Fruit fly (Drosophila melanogaster) whole organism: Measurements from ENCODE around the gene sti.

Experiments used
- CG8478 ChIP-seq: fragments of >200 bp; optimal IDR thresholded peaks from 2 replicates; lab custom pipeline; 2018; ENCODE audit warnings: inconsistent platforms
- Dll ChIP-seq: fragments of >200 bp; optimal IDR thresholded peaks from 2 replicates; lab custom pipeline; 2017
- EcR ChIP-seq, 2 experiments: fragments of >200 bp; optimal IDR thresholded peaks; 2 replicates each; lab custom pipeline; 2017; ENCODE audit warnings: missing biosample characterization in 2 of 2, missing genetic modification characterization in 2 of 2, missing genetic modification reagents in 2 of 2
- pan ChIP-seq: fragments of >200 bp; optimal IDR thresholded peaks from 2 replicates; lab custom pipeline; 2017
- psq ChIP-seq: fragments of >200 bp; optimal IDR thresholded peaks from 2 replicates; lab custom pipeline; 2017
- usp ChIP-seq: fragments of >200 bp; optimal IDR thresholded peaks from 2 replicates; lab custom pipeline; 2017; ENCODE audit warnings: missing biosample characterization, missing genetic modification characterization, mixed read lengths

sti gene

dm6 chr3L:12478229-12478628 is 36.4 kb downstream of the sti start:
- TF ChIP-seq pan (lab: Kevin White, UChicago), result no peak
- TF ChIP-seq EcR (GFP tag; optimal IDR thresholded peaks at IDR 0.05; lab: Kevin White, UChicago), result no peak
- no peak for TF ChIP-seq psq (lab: Kevin White, UChicago)
- no peak for TF ChIP-seq usp (GFP tag; lab: Kevin White, UChicago)
- no peak for TF ChIP-seq Dll
- no peak for TF ChIP-seq CG8478 (lab: Kevin White, UChicago)

dm6 chr3L:12471471-12471978 is 43.1 kb downstream of the sti start, which contains the start of gene CG10616:
TSS of gene CG10616 (plus strand) at chr3L:12471728.
- TF ChIP-seq pan (lab: Kevin White, UChicago) (no peak), psq (lab: Kevin White, UChicago) (peak; percentile 51)

- TF ChIP-seq psq (lab: Kevin White, UChicago) (no peak), CG8478 (lab: Kevin White, UChicago) (no peak), Dll (no peak), EcR (GFP tag; optimal IDR thresholded peaks at IDR 0.05; lab: Kevin White, UChicago) (no peak), usp (GFP tag; lab: Kevin White, UChicago) (no peak), pan (lab: Kevin White, UChicago) (no peak)
Measured at dm6 chr3L:12470509-12470908, 44.1 kb downstream of the sti start.

dm6 chr3L:12469684-12470083 is 44.9 kb downstream of the sti start, which contains the start of gene CG32102:
TSS of gene CG32102 (minus strand) at chr3L:12469784.
- TF ChIP-seq Dll (no peak), pan (lab: Kevin White, UChicago) (no peak), psq (lab: Kevin White, UChicago) (no peak), EcR (GFP tag; optimal IDR thresholded peaks at IDR 0.05; lab: Kevin White, UChicago) (no peak), CG8478 (lab: Kevin White, UChicago) (no peak), usp (GFP tag; lab: Kevin White, UChicago) (no peak)

DNA sequence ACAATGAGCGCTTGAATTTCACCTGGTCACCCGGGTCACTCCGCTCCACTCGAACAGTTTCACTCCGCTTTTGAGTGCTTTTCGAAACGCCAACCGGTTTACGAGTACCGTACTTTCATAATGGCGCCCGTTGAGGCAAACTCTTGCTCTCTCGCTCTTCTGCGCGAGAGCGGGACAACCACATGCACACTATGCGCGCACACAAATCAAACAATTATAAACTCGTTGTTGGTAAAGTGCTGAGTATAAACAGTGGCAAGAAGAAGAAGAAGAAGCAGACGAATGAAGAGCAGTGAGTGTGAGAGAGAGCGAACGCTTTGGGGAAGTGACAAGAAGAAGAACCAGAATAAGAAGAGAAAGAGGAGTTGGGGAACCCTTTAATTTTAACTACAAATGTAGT is 46.6 kb downstream of the sti start, which contains the start of gene eyg:
Gene eyg (minus strand): TSS at position 6 of the 400 bp plus-strand sequence.
- TF ChIP-seq Dll, result peak; percentile 34
- TF ChIP-seq CG8478 (lab: Kevin White, UChicago), result peak; percentile 94
- TF ChIP-seq pan (lab: Kevin White, UChicago), result no peak
- TF ChIP-seq psq (lab: Kevin White, UChicago), result no peak

dm6 chr3L:12465229-12465628 is 49.4 kb downstream of the sti start:
- TF ChIP-seq Dll (no peak), pan (lab: Kevin White, UChicago) (no peak), usp (GFP tag; lab: Kevin White, UChicago) (no peak), CG8478 (lab: Kevin White, UChicago) (no peak), EcR (GFP tag; optimal IDR thresholded peaks at IDR 0.05; lab: Kevin White, UChicago) (no peak), psq (lab: Kevin White, UChicago) (no peak)

DNA sequence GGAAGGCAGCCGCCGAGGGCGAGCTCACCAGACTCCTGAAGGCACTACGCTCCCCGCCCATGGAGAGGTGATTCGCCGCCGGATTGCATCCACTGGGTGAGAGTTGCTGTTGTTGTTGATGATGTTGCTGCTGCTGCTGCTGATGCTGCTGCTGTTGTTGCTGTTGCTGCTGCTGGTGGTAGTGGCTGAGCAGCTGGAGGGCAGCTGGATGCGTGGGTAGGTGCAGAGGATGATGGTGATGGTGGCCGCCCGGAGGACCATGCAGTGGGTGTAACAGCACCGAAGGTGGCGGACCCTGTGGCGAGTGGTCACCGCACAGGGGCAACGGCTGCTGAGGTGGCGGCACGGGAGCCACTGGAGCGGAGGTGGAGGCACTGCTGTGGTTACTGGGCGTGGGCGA is 51.0 kb downstream of the sti start:
- TF ChIP-seq CG8478 (lab: Kevin White, UChicago), result no peak
- TF ChIP-seq pan (lab: Kevin White, UChicago), result no peak
- TF ChIP-seq psq (lab: Kevin White, UChicago), result no peak
- no peak for TF ChIP-seq Dll
- TF ChIP-seq EcR (GFP tag; optimal IDR thresholded peaks at IDR 0.05; lab: Kevin White, UChicago), result no peak
- no peak for TF ChIP-seq usp (GFP tag; lab: Kevin White, UChicago)

DNA sequence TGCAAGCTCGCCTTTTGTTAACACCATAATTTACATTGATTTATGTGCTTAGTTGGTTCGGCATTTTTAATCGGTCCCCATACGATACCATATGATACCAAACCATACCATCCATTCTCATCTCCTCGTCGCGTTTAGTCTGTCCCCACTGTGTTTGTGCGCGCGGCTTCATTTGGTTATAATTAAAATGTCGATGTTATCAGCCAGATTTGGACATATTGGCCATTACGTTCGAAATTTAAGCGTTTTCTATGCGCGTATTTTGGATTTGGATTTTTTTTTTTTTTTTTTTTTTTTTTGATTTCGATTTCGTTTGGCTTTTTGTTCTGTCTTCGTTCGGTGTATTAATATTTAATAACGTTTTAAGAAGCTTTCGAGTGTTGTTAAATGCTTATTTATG is 52.7 kb downstream of the sti start:
- TF ChIP-seq Dll, result no peak
- no peak for TF ChIP-seq psq (lab: Kevin White, UChicago)
- TF ChIP-seq EcR (GFP tag; optimal IDR thresholded peaks at IDR 0.05; lab: Kevin White, UChicago), result no peak
- TF ChIP-seq CG8478 (lab: Kevin White, UChicago), result no peak
- TF ChIP-seq pan (lab: Kevin White, UChicago), result no peak
- no peak for TF ChIP-seq usp (GFP tag; lab: Kevin White, UChicago)
